Worm (Caenorhabditis elegans) whole organism, L3 larva: ENCODE measurements around the gene K12H6.12.
A peak's percentile ranks its signal among the peaks of the same experiment; 100 is the strongest.

Experiments
- R02D3.7 ChIP-seq: fragments of 150-350 bp; optimal IDR thresholded peaks from 2 replicates; lab custom pipeline; 2014; ENCODE audit warnings: missing biosample characterization, missing genetic modification characterization
- ZK546.5 ChIP-seq: sonication (generic microtip); optimal IDR thresholded peaks from 2 replicates; lab custom pipeline; 2017; ENCODE audit warnings: missing biosample characterization, missing genetic modification characterization
- aly-2 ChIP-seq: fragments of 150-350 bp; optimal IDR thresholded peaks from 2 replicates; lab custom pipeline; 2014; ENCODE audit warnings: missing biosample characterization, missing genetic modification characterization
- ceh-16 ChIP-seq: sonication (generic microtip); optimal IDR thresholded peaks from 2 replicates; lab custom pipeline; 2017; ENCODE audit warnings: missing biosample characterization, missing genetic modification characterization
- ceh-28 ChIP-seq: fragments of 150-350 bp; optimal IDR thresholded peaks from 2 replicates; lab custom pipeline; 2014; ENCODE audit warnings: missing biosample characterization, missing genetic modification reagents, missing genetic modification characterization
- ceh-82 ChIP-seq: fragments of 150-350 bp; optimal IDR thresholded peaks from 2 replicates; lab custom pipeline; 2014; ENCODE audit warnings: missing biosample characterization, missing genetic modification characterization
- ceh-9 ChIP-seq: sonication (generic microtip); optimal IDR thresholded peaks from 2 replicates; lab custom pipeline; 2018; ENCODE audit warnings: missing biosample characterization, missing genetic modification characterization
- daf-12 ChIP-seq: fragments of 150-350 bp; optimal IDR thresholded peaks from 2 replicates; lab custom pipeline; 2014; ENCODE audit warnings: missing biosample characterization, missing genetic modification reagents, missing genetic modification characterization
- egl-27 ChIP-seq: sonication (generic microtip); optimal IDR thresholded peaks from 4 replicates; lab custom pipeline; 2017; ENCODE audit warnings: missing biosample characterization, missing genetic modification reagents, missing genetic modification characterization
- egl-5 ChIP-seq: fragments of 150-350 bp; optimal IDR thresholded peaks from 2 replicates; lab custom pipeline; 2017; ENCODE audit warnings: missing biosample characterization, missing genetic modification reagents, missing genetic modification characterization, inconsistent platforms
- elt-1 ChIP-seq: fragments of 150-350 bp; optimal IDR thresholded peaks from 2 replicates; lab custom pipeline; 2014; ENCODE audit warnings: missing biosample characterization, missing genetic modification characterization
- elt-2 ChIP-seq: sonication (generic microtip); optimal IDR thresholded peaks from 2 replicates; lab custom pipeline; 2016; ENCODE audit warnings: missing genetic modification reagents, mild to moderate bottlenecking, missing genetic modification characterization, missing compliant biosample characterization
- elt-3 ChIP-seq, 3 experiments: fragments of 150-350 bp in 1 of 3; sonication (generic microtip) in 2 of 3; optimal IDR thresholded peaks; 2 replicates in 2 of 3; 4 replicates in 1 of 3; lab custom pipeline; 2014 to 2017; ENCODE audit warnings: missing biosample characterization in 3 of 3, missing genetic modification characterization in 3 of 3
- eor-1 ChIP-seq, 2 experiments: fragments of 150-350 bp; optimal IDR thresholded peaks; 2 replicates each; lab custom pipeline; 2014 to 2018; ENCODE audit warnings: missing biosample characterization in 2 of 2, missing genetic modification characterization in 2 of 2
- fkh-10 ChIP-seq: sonication (generic microtip); optimal IDR thresholded peaks from 2 replicates; lab custom pipeline; 2017; ENCODE audit warnings: missing biosample characterization, missing genetic modification reagents, missing genetic modification characterization
- fkh-2 ChIP-seq: fragments of 150-350 bp; optimal IDR thresholded peaks from 2 replicates; lab custom pipeline; 2014; ENCODE audit warnings: missing biosample characterization, missing genetic modification reagents, missing genetic modification characterization
- fos-1 ChIP-seq: fragments of 150-350 bp; optimal IDR thresholded peaks from 2 replicates; lab custom pipeline; 2014; ENCODE audit warnings: missing biosample characterization, missing genetic modification characterization
- hmg-11 ChIP-seq: sonication (generic microtip); optimal IDR thresholded peaks from 2 replicates; lab custom pipeline; 2016; ENCODE audit warnings: missing genetic modification characterization, missing compliant biosample characterization
- jun-1 ChIP-seq: fragments of 150-350 bp; optimal IDR thresholded peaks from 2 replicates; lab custom pipeline; 2014; ENCODE audit warnings: missing biosample characterization, missing genetic modification reagents, missing genetic modification characterization
- lin-39 ChIP-seq: fragments of 150-350 bp; optimal IDR thresholded peaks from 2 replicates; lab custom pipeline; 2018; ENCODE audit warnings: missing biosample characterization, missing genetic modification reagents, missing genetic modification characterization
- mdl-1 ChIP-seq: fragments of 150-350 bp; optimal IDR thresholded peaks from 2 replicates; lab custom pipeline; 2014; ENCODE audit warnings: missing biosample characterization, missing genetic modification characterization
- nfya-1 ChIP-seq: sonication (generic microtip); optimal IDR thresholded peaks from 2 replicates; lab custom pipeline; 2017; ENCODE audit warnings: missing genetic modification characterization, mild to moderate bottlenecking, missing compliant biosample characterization, antibody characterized with exemption, moderate library complexity; ENCODE audit not compliant: insufficient read depth
- nhr-11 ChIP-seq: fragments of 150-350 bp; optimal IDR thresholded peaks from 2 replicates; lab custom pipeline; 2014; ENCODE audit warnings: missing biosample characterization, missing genetic modification characterization
- nhr-12 ChIP-seq: fragments of 150-350 bp; optimal IDR thresholded peaks from 2 replicates; lab custom pipeline; 2014; ENCODE audit warnings: missing biosample characterization, missing genetic modification characterization
- nhr-25 ChIP-seq: sonication (generic microtip); optimal IDR thresholded peaks from 2 replicates; lab custom pipeline; 2017; ENCODE audit warnings: missing biosample characterization, missing genetic modification characterization
- nhr-43 ChIP-seq: sonication (generic microtip); optimal IDR thresholded peaks from 2 replicates; lab custom pipeline; 2016; ENCODE audit warnings: mild to moderate bottlenecking, missing genetic modification characterization, missing compliant biosample characterization; ENCODE audit not compliant: poor library complexity, severe bottlenecking
- nhr-67 ChIP-seq: fragments of 150-350 bp; optimal IDR thresholded peaks from 2 replicates; lab custom pipeline; 2014; ENCODE audit warnings: missing biosample characterization, missing genetic modification characterization
- nhr-76 ChIP-seq: fragments of 150-350 bp; sonication (generic microtip); optimal IDR thresholded peaks from 5 replicates; lab custom pipeline; 2014; ENCODE audit warnings: missing biosample characterization, missing genetic modification characterization
- nhr-77 ChIP-seq: fragments of 150-350 bp; optimal IDR thresholded peaks from 2 replicates; lab custom pipeline; 2014; ENCODE audit warnings: missing biosample characterization, missing genetic modification characterization
- pha-4 ChIP-seq: fragments of 150-350 bp; optimal IDR thresholded peaks from 2 replicates; lab custom pipeline; 2014; ENCODE audit warnings: missing biosample characterization, missing genetic modification reagents, missing genetic modification characterization
- pqm-1 ChIP-seq: fragments of 150-350 bp; optimal IDR thresholded peaks from 2 replicates; lab custom pipeline; 2017; ENCODE audit warnings: missing biosample characterization, missing genetic modification characterization, inconsistent platforms
- sea-2 ChIP-seq: fragments of 150-350 bp; sonication (generic microtip); optimal IDR thresholded peaks from 4 replicates; lab custom pipeline; 2014; ENCODE audit warnings: missing biosample characterization, missing genetic modification reagents, missing genetic modification characterization
- skn-1 ChIP-seq: fragments of 150-350 bp; optimal IDR thresholded peaks from 2 replicates; lab custom pipeline; 2014; ENCODE audit warnings: missing biosample characterization, missing genetic modification characterization
- unc-39 ChIP-seq: sonication (generic microtip); optimal IDR thresholded peaks from 4 replicates; lab custom pipeline; 2017; ENCODE audit warnings: missing biosample characterization, missing genetic modification characterization
- zag-1 ChIP-seq: fragments of 150-350 bp; optimal IDR thresholded peaks from 2 replicates; lab custom pipeline; 2014; ENCODE audit warnings: missing biosample characterization, missing genetic modification characterization
- ztf-4 ChIP-seq: fragments of 150-350 bp; optimal IDR thresholded peaks from 2 replicates; lab custom pipeline; 2014; ENCODE audit warnings: missing biosample characterization, missing genetic modification characterization

The K12H6.12 gene

DNA sequence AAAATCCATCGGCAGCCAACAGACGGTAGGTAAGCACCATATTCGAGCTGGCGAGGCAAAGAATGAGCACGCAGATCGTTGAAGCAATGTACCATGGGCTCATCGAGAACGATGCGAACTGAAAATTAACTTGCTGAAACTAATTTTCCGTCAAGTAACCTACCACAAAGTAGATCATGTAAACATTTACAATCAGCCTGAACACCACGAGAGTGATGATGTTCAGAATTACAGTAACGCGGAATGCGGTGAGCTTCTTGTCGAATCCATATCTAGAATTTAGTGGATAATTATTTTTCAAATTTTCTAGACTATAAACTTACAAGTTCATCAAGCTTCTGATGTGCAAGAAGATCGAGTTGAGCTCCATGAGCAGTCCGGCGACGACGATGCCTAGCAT, 21.5 kb downstream of the K12H6.12 start:
- TF ChIP-seq pqm-1 (tag; lab: Kevin White, UChicago) (no peak), nhr-77 (tag; lab: Kevin White, UChicago) (no peak), elt-3 (tag; optimal IDR thresholded peaks at IDR 0.05; lab: Kevin White, UChicago) (no peak)

DNA sequence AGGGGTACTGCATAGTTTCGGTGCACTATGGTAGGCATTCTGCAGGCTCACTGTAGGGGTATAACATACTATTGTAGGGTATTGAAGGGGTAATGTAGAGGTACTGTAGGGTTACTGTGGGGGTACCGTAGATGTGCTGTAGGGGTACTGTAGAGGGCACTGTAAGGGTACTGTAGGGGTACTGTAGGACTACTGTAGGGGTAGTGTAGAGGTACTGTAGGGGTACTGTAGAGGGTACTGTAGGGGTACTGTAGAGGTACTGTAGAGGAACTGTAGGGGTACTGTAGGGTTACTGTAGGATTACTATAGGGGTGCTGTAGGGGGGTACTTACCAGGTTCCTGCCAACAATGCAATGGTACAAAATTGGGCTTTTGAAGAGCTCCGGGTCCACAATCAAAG, 22.2 kb downstream of the K12H6.12 start:
- TF ChIP-seq aly-2 (no peak), nhr-67 (tag; lab: Kevin White, UChicago) (no peak), eor-1 (tag; optimal IDR thresholded peaks at IDR 0.05; lab: Kevin White, UChicago) (no peak), ceh-82 (tag; lab: Kevin White, UChicago) (no peak), nhr-11 (tag; lab: Kevin White, UChicago) (no peak), ZK546.5 (tag; lab: Kevin White, UChicago) (no peak), ztf-4 (no peak), R02D3.7 (tag; lab: Kevin White, UChicago) (no peak), egl-5 (no peak), fkh-2 (tag; lab: Kevin White, UChicago) (no peak), nhr-43 (tag; lab: Kevin White, UChicago) (no peak), hmg-11 (no peak), elt-1 (no peak), nhr-12 (tag; lab: Kevin White, UChicago) (no peak), nhr-77 (tag; lab: Kevin White, UChicago) (no peak), sea-2 (GFP tag; lab: Kevin White, UChicago) (no peak)

DNA sequence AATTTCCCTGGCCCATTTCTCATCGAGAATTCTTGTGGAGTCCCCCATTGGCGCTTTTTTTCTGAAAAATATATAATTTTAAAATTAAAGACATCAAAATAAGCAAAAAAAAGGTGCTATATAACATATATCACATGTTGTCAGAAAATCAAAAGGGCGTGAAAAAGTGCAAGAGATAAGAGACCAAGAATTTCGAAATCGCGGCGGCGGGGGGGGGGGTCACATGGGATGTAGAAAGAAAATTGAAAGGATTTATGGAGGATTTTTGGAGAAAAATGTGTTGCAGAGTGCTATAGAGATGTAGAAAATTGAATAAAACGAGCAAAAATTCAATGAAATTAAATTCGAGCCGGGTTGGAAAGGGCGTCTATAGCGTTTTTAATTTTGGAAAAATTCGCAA, 23.2 kb downstream of the K12H6.12 start, which contains the start of gene K12H6.6:
Gene K12H6.6, minus strand, starts transcription at position 61 of the 400 bp plus-strand sequence.
- TF ChIP-seq ceh-9 (tag; lab: Kevin White, UChicago) (no peak), elt-2 (tag; lab: Kevin White, UChicago) (peak; percentile 17), nhr-77 (tag; lab: Kevin White, UChicago) (no peak), ceh-82 (tag; lab: Kevin White, UChicago) (no peak), nhr-76 (tag; lab: Kevin White, UChicago) (no peak)
- TF ChIP-seq, all 47 proteins: peak for 1

- TF ChIP-seq ceh-16: no peak
- TF ChIP-seq pqm-1 (tag; lab: Kevin White, UChicago): peak; percentile 22
- no peak for TF ChIP-seq ceh-9 (tag; lab: Kevin White, UChicago)
- no peak for TF ChIP-seq R02D3.7 (tag; lab: Kevin White, UChicago)
- no peak for TF ChIP-seq ztf-4
- TF ChIP-seq unc-39: no peak
- TF ChIP-seq daf-12 (tag; lab: Kevin White, UChicago): no peak
- TF ChIP-seq nfya-1: peak; percentile 64
- no peak for TF ChIP-seq nhr-12 (tag; lab: Kevin White, UChicago)
- peak; percentile 25 for TF ChIP-seq hmg-11
- no peak for TF ChIP-seq zag-1 (tag; lab: Kevin White, UChicago)
- no peak for TF ChIP-seq mdl-1 (tag; lab: Kevin White, UChicago)
- TF ChIP-seq fos-1: no peak
- no peak for TF ChIP-seq nhr-77 (tag; lab: Kevin White, UChicago)
- no peak for TF ChIP-seq eor-1 (tag; optimal IDR thresholded peaks at IDR 0.05; lab: Kevin White, UChicago)
- TF ChIP-seq pha-4 (tag; lab: Kevin White, UChicago): peak; percentile 82
- peak; percentile 6 for TF ChIP-seq elt-2 (tag; lab: Kevin White, UChicago)
- TF ChIP-seq nhr-43 (tag; lab: Kevin White, UChicago): no peak
- peak; percentile 25 for TF ChIP-seq egl-5
- TF ChIP-seq lin-39 (tag; lab: Kevin White, UChicago): no peak
- no peak for TF ChIP-seq fkh-10 (GFP tag; lab: Kevin White, UChicago)
- TF ChIP-seq aly-2: no peak
- TF ChIP-seq ceh-28 (tag; lab: Kevin White, UChicago): no peak
- TF ChIP-seq jun-1 (tag; lab: Kevin White, UChicago): no peak
- no peak for TF ChIP-seq nhr-25 (tag; lab: Kevin White, UChicago)
- no peak for TF ChIP-seq fkh-2 (tag; lab: Kevin White, UChicago)
- TF ChIP-seq nhr-76 (tag; lab: Kevin White, UChicago): no peak
- no peak for TF ChIP-seq egl-27 (tag; lab: Kevin White, UChicago)
- no peak for TF ChIP-seq nhr-67 (tag; lab: Kevin White, UChicago)
- TF ChIP-seq skn-1 (tag; lab: Kevin White, UChicago): no peak
Observed at ce11 chrII:2832098-2832497, 24.1 kb downstream of the K12H6.12 start.
